Fruit fly (Drosophila melanogaster) S2 (cell line): Measurements from ENCODE around the gene CG14043.

Experiments
- CG8478 ChIP-seq: fragments of >200 bp; optimal IDR thresholded peaks from 2 replicates; lab custom pipeline; 2018
- CTCF ChIP-seq, 2 experiments: fragments of >200 bp; optimal IDR thresholded peaks; 2 replicates each; lab custom pipeline; 2018

dm6 chr2L:5000287-5000871 lies 28.9 kb downstream of the CG14043 start:
- TF ChIP-seq CTCF (optimal IDR thresholded peaks at IDR 0.05; lab: Kevin White, UChicago) (no peak), CG8478 (no peak)
